Worm (Caenorhabditis elegans) whole organism, L1 larva: ENCODE results near the gene T21E8.5.

Source experiments
- efl-3 ChIP-seq: fragments of 200-800 bp; sonication (Bioruptor generic); optimal IDR thresholded peaks from 2 replicates; lab custom pipeline; 2018; ENCODE audit warnings: mild to moderate bottlenecking, missing genetic modification characterization, missing compliant biosample characterization
- egl-13 ChIP-seq: sonication (generic microtip); optimal IDR thresholded peaks from 2 replicates; lab custom pipeline; 2016; ENCODE audit warnings: missing genotype, missing genetic modification reagents, missing genetic modification characterization, missing compliant biosample characterization
- egl-27 ChIP-seq, 2 experiments: fragments of 150-350 bp in 1 of 2; sonication (generic microtip); optimal IDR thresholded peaks; 3 replicates each; lab custom pipeline; 2017 to 2018; ENCODE audit warnings: missing biosample characterization in 2 of 2, missing genetic modification characterization in 2 of 2, missing genetic modification reagents in 2 of 2
- ets-5 ChIP-seq: fragments of 200-800 bp; sonication (Bioruptor generic); IDR thresholded peaks from 2 replicates; pipeline ENCODE4 v1.3.6; 2022; ENCODE audit warnings: missing genetic modification characterization, missing compliant biosample characterization
- lir-3 ChIP-seq: sonication (generic microtip); optimal IDR thresholded peaks from 2 replicates; lab custom pipeline; 2016; ENCODE audit warnings: mild to moderate bottlenecking, missing genetic modification characterization, moderate library complexity, missing compliant biosample characterization; ENCODE audit not compliant: poor library complexity
- lsy-2 ChIP-seq, 2 experiments: fragments of 150-350 bp; optimal IDR thresholded peaks; 2 replicates each; lab custom pipeline; 2014; ENCODE audit warnings: missing biosample characterization in 2 of 2, missing genetic modification characterization in 2 of 2
- nhr-12 ChIP-seq: sonication (generic microtip); optimal IDR thresholded peaks from 2 replicates; lab custom pipeline; 2017; ENCODE audit warnings: missing biosample characterization, missing genetic modification characterization
- nhr-237 ChIP-seq: fragments of 150-350 bp; optimal IDR thresholded peaks from 2 replicates; lab custom pipeline; 2014; ENCODE audit warnings: missing biosample characterization, missing genetic modification characterization
- nhr-76 ChIP-seq: sonication (generic microtip); optimal IDR thresholded peaks from 2 replicates; lab custom pipeline; 2017; ENCODE audit warnings: missing biosample characterization, missing genetic modification characterization
- nhr-90 ChIP-seq: sonication (generic microtip); optimal IDR thresholded peaks from 2 replicates; lab custom pipeline; 2016; ENCODE audit warnings: mild to moderate bottlenecking, missing genetic modification characterization, missing compliant biosample characterization; ENCODE audit not compliant: poor library complexity
- pqm-1 ChIP-seq: sonication (generic microtip); optimal IDR thresholded peaks from 3 replicates; lab custom pipeline; 2017; ENCODE audit warnings: missing biosample characterization, missing genetic modification characterization
- skn-1 ChIP-seq: fragments of 150-350 bp; optimal IDR thresholded peaks from 2 replicates; lab custom pipeline; 2014; ENCODE audit warnings: missing biosample characterization, missing genetic modification characterization
- unc-62 ChIP-seq: fragments of 150-350 bp; optimal IDR thresholded peaks from 2 replicates; lab custom pipeline; 2014; ENCODE audit warnings: missing biosample characterization, missing genetic modification reagents, missing genetic modification characterization
- ztf-11 ChIP-seq, 2 experiments: sonication (generic microtip); optimal IDR thresholded peaks; 2 replicates each; lab custom pipeline; 2016 to 2017; ENCODE audit warnings: missing genetic modification characterization in 2 of 2, missing biosample characterization in 1 of 2, missing compliant biosample characterization in 1 of 2

- no peak for TF ChIP-seq ets-5
- no peak for TF ChIP-seq lsy-2 (tag; optimal IDR thresholded peaks at IDR 0.05; lab: Kevin White, UChicago)
- no peak for TF ChIP-seq egl-13 (tag; lab: Kevin White, UChicago)
- no peak for TF ChIP-seq nhr-12 (tag; lab: Kevin White, UChicago)
- TF ChIP-seq lir-3 (tag; lab: Kevin White, UChicago) = no peak
- no peak for TF ChIP-seq skn-1 (tag; lab: Kevin White, UChicago)
- TF ChIP-seq nhr-76 (tag; lab: Kevin White, UChicago) = no peak
- TF ChIP-seq ztf-11 (tag; optimal IDR thresholded peaks at IDR 0.05; lab: Kevin White, UChicago) = no peak
- no peak for TF ChIP-seq egl-27 (tag; optimal IDR thresholded peaks at IDR 0.05; lab: Kevin White, UChicago)
- TF ChIP-seq efl-3 = no peak
- no peak for TF ChIP-seq nhr-90 (tag; lab: Kevin White, UChicago)
- no peak for TF ChIP-seq unc-62 (GFP tag; lab: Kevin White, UChicago)
- TF ChIP-seq pqm-1 (tag; lab: Kevin White, UChicago) = no peak
- TF ChIP-seq nhr-237 (tag; lab: Kevin White, UChicago) = no peak
Measured at ce11 chrX:10883203-10883602, 2.8 kb upstream of the T21E8.5 start, which contains the start of gene T21E8.7.
